Worm (Caenorhabditis elegans) whole organism, young adult: ENCODE results near the gene Y82E9BR.20.

Experiments
- B0336.3 ChIP-seq: fragments of 200-800 bp; sonication (Bioruptor generic); IDR thresholded peaks from 2 replicates; pipeline ENCODE4 v1.3.6; 2022; ENCODE audit warnings: missing genetic modification characterization, missing compliant biosample characterization
- F23B12.7 ChIP-seq: sonication (generic microtip); optimal IDR thresholded peaks from 2 replicates; lab custom pipeline; 2017; ENCODE audit warnings: missing genetic modification characterization, mild to moderate bottlenecking, missing compliant biosample characterization, antibody characterized with exemption, moderate library complexity; ENCODE audit not compliant: insufficient read depth
- F33H1.4 ChIP-seq: fragments of 200-800 bp; sonication (Bioruptor generic); IDR thresholded peaks from 2 replicates; pipeline ENCODE4 v1.3.6; 2022; ENCODE audit warnings: missing genetic modification reagents, missing genetic modification characterization, missing compliant biosample characterization
- F37B4.10 ChIP-seq: fragments of 200-800 bp; sonication (Bioruptor generic); IDR thresholded peaks from 2 replicates; pipeline ENCODE4 v1.3.6; 2022; ENCODE audit warnings: missing genetic modification characterization, missing compliant biosample characterization
- F39B2.1 ChIP-seq: fragments of 200-800 bp; sonication (Bioruptor generic); IDR thresholded peaks from 2 replicates; pipeline ENCODE4 v1.3.6; 2022; ENCODE audit warnings: missing genetic modification reagents, missing genetic modification characterization, missing compliant biosample characterization
- T26A5.8 ChIP-seq: sonication (generic microtip); optimal IDR thresholded peaks from 2 replicates; lab custom pipeline; 2016; ENCODE audit warnings: missing genetic modification characterization, missing compliant biosample characterization
- Y67H2A.10 ChIP-seq: fragments of 200-800 bp; sonication (Bioruptor generic); conservative IDR thresholded peaks from 2 replicates; pipeline ENCODE4 v1.3.6; 2022; ENCODE audit warnings: missing genetic modification reagents, missing genetic modification characterization, missing compliant biosample characterization
- aptf-3 ChIP-seq: fragments of 200-800 bp; sonication (Bioruptor generic); IDR thresholded peaks from 2 replicates; pipeline ENCODE4 v1.3.6; 2022; ENCODE audit warnings: missing genetic modification characterization, missing compliant biosample characterization
- atf-7 ChIP-seq: sonication (generic microtip); optimal IDR thresholded peaks from 2 replicates; lab custom pipeline; 2017; ENCODE audit warnings: mild to moderate bottlenecking, missing genetic modification characterization, missing compliant biosample characterization
- bed-1 ChIP-seq: fragments of 200-800 bp; sonication (Bioruptor generic); IDR thresholded peaks from 2 replicates; pipeline ENCODE4 v1.3.6; 2022; ENCODE audit warnings: missing genetic modification reagents, missing genetic modification characterization, missing compliant biosample characterization
- ceh-79 ChIP-seq: sonication (generic microtip); optimal IDR thresholded peaks from 2 replicates; lab custom pipeline; 2017; ENCODE audit warnings: mild to moderate bottlenecking, missing genetic modification characterization, missing compliant biosample characterization
- dox-1 ChIP-seq: fragments of 200-800 bp; sonication (Bioruptor generic); IDR thresholded peaks from 2 replicates; pipeline ENCODE4 v1.3.6; 2022; ENCODE audit warnings: missing genetic modification reagents, missing genetic modification characterization, missing compliant biosample characterization
- efl-1 ChIP-seq: fragments of 150-350 bp; optimal IDR thresholded peaks from 2 replicates; lab custom pipeline; 2014; ENCODE audit warnings: missing biosample characterization, missing genetic modification reagents, missing genetic modification characterization
- egl-18 ChIP-seq: fragments of 200-800 bp; sonication (Bioruptor generic); IDR thresholded peaks from 2 replicates; pipeline ENCODE4 v1.3.6; 2022; ENCODE audit warnings: missing genetic modification reagents, missing genetic modification characterization, missing compliant biosample characterization
- hlh-26 ChIP-seq: fragments of 200-800 bp; sonication (Bioruptor generic); conservative IDR thresholded peaks from 2 replicates; pipeline ENCODE4 v1.3.6; 2022; ENCODE audit warnings: missing genetic modification reagents, missing genetic modification characterization, missing compliant biosample characterization
- hmg-1.2 ChIP-seq: fragments of 200-800 bp; sonication (Bioruptor generic); IDR thresholded peaks from 2 replicates; pipeline ENCODE4 v1.3.6; 2022; ENCODE audit warnings: missing genetic modification reagents, missing genetic modification characterization, missing compliant biosample characterization
- hsf-1 ChIP-seq: fragments of 200-800 bp; sonication (Bioruptor generic); IDR thresholded peaks from 2 replicates; pipeline ENCODE4 v1.3.6; 2022; ENCODE audit warnings: missing genetic modification reagents, missing genetic modification characterization, missing compliant biosample characterization
- lin-54 ChIP-seq: fragments of 200-800 bp; sonication (Bioruptor generic); optimal IDR thresholded peaks from 2 replicates; lab custom pipeline; 2018; ENCODE audit warnings: mild to moderate bottlenecking, missing genetic modification characterization, missing compliant biosample characterization
- lsl-1 ChIP-seq: fragments of 200-800 bp; sonication (Bioruptor generic); optimal IDR thresholded peaks from 2 replicates; lab custom pipeline; 2018; ENCODE audit warnings: mild to moderate bottlenecking, missing genetic modification characterization, moderate library complexity, missing compliant biosample characterization
- lsy-27 ChIP-seq: sonication (generic microtip); optimal IDR thresholded peaks from 2 replicates; lab custom pipeline; 2017; ENCODE audit warnings: missing genetic modification characterization, mild to moderate bottlenecking, missing compliant biosample characterization, antibody characterized with exemption, missing genotype, borderline replicate concordance; ENCODE audit not compliant: insufficient read depth
- madf-3 ChIP-seq: fragments of 200-800 bp; sonication (Bioruptor generic); IDR thresholded peaks from 2 replicates; pipeline ENCODE4 v1.3.6; 2022; ENCODE audit warnings: missing genetic modification reagents, missing genetic modification characterization, missing compliant biosample characterization
- madf-6 ChIP-seq: fragments of 200-800 bp; sonication (Bioruptor generic); IDR thresholded peaks from 2 replicates; pipeline ENCODE4 v1.3.6; 2022; ENCODE audit warnings: missing genetic modification reagents, missing genetic modification characterization, missing compliant biosample characterization
- mcd-1 ChIP-seq: fragments of 200-800 bp; sonication (Bioruptor generic); IDR thresholded peaks from 2 replicates; pipeline ENCODE4 v1.3.6; 2022; ENCODE audit warnings: missing genetic modification reagents, missing genetic modification characterization, missing compliant biosample characterization
- mel-28 ChIP-seq: sonication (generic microtip); optimal IDR thresholded peaks from 2 replicates; lab custom pipeline; 2016; ENCODE audit warnings: borderline replicate concordance, mild to moderate bottlenecking, missing genetic modification characterization, missing compliant biosample characterization
- nhr-80 ChIP-seq: sonication (generic microtip); optimal IDR thresholded peaks from 2 replicates; lab custom pipeline; 2016; ENCODE audit warnings: missing genetic modification characterization, missing compliant biosample characterization
- repo-1 ChIP-seq: sonication (generic microtip); optimal IDR thresholded peaks from 2 replicates; lab custom pipeline; 2017; ENCODE audit warnings: mild to moderate bottlenecking, missing genetic modification characterization, missing compliant biosample characterization
- sdz-38 ChIP-seq: sonication (generic microtip); optimal IDR thresholded peaks from 2 replicates; lab custom pipeline; 2016; ENCODE audit warnings: missing genotype, missing genetic modification characterization, missing compliant biosample characterization
- sea-2 ChIP-seq: fragments of 200-800 bp; sonication (Bioruptor generic); IDR thresholded peaks from 2 replicates; pipeline ENCODE4 v1.3.6; 2022; ENCODE audit warnings: missing genetic modification characterization, missing compliant biosample characterization
- snpc-1.3 ChIP-seq: sonication (generic microtip); optimal IDR thresholded peaks from 2 replicates; lab custom pipeline; 2017; ENCODE audit warnings: missing genetic modification characterization, mild to moderate bottlenecking, missing compliant biosample characterization, antibody characterized with exemption, moderate library complexity, missing genotype, missing genetic modification reagents; ENCODE audit not compliant: insufficient read depth
- unc-62 ChIP-seq: fragments of 150-350 bp; optimal IDR thresholded peaks from 2 replicates; lab custom pipeline; 2014; ENCODE audit warnings: missing biosample characterization, missing genetic modification reagents, missing genetic modification characterization
- zfh-2 ChIP-seq: fragments of 200-800 bp; sonication (Bioruptor generic); conservative IDR thresholded peaks from 2 replicates; pipeline ENCODE4 v1.3.6; 2022; ENCODE audit warnings: missing genetic modification reagents, missing genetic modification characterization, missing compliant biosample characterization
- ztf-25 ChIP-seq: fragments of 200-800 bp; sonication (Bioruptor generic); IDR thresholded peaks from 2 replicates; pipeline ENCODE4 v1.3.6; 2022; ENCODE audit warnings: missing genetic modification reagents, missing genetic modification characterization, missing compliant biosample characterization

Gene Y82E9BR.20

DNA sequence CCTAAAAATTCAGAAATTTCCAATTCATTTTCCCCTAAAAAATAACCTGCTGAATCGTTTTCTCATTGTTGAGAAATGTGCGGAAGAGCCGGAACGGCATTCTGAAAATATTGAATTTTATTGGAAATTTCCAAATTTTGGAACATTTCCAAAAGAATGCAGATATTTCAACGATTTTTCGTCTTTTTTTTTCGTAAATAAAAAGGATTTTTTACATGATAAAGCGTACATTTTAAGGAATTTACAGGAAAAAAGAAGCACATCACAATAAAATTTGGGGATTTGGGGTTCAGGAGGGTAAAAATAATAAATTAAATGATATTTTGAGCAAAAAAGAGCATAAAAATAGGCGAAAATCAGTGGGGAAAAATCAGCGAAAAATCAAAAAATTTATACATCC is 34.9 kb downstream of the Y82E9BR.20 start, which contains the start of gene Y82E9BR.22:
Gene Y82E9BR.22 (minus strand): TSS at position 101 of the 400 bp plus-strand sequence.
- TF ChIP-seq B0336.3 (no peak), madf-3 (GFP tag; lab: Robert Waterston, UW) (0 out of 2 replicates have a peak, but pooled peaks have one; percentile 51), bed-1 (GFP tag; lab: Robert Waterston, UW) (no peak), zfh-2 (no peak)

DNA sequence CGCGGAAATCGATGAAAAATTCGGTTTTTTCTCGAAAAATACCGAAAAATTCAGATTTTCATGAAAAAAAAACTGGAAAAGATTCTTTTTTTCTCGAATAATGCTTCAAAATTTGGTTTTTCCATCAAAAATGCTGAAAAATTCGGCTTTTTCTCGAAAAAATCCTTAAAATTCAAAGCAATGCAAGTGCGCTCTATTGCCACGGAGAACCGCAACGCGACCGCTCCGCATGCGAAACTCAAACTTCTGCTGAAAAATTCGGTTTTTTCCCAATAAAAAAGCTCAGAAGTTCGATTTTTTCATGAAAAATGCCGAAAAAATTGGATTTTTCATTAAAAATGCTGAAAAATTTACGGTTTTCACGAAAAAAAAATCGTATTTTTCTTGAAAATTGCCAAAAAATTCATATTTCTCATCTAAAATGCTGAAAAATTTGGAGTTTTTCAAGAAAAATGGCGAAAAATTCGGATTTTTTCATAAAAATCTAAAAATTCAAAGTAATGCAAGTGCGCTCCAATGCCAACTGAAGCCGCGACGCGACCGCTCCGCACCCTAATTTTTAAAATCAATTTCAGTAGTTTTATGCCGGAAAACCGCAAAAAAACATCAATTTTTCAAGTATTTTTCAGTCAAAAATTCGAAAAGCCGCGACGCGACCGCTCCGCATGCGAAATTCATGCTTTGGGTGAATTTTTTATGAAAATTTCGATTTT is 39.1 kb downstream of the Y82E9BR.20 start:
- no peak for TF ChIP-seq hlh-26 (GFP tag; lab: Robert Waterston, UW)
- TF ChIP-seq efl-1 (GFP tag; lab: Kevin White, UChicago), result peak; percentile 23
- peak; percentile 63 for TF ChIP-seq mcd-1 (GFP tag; lab: Robert Waterston, UW)
- peak; percentile 41 for TF ChIP-seq lsl-1 (GFP tag; lab: Kevin White, UChicago)
- no peak for TF ChIP-seq F23B12.7 (tag; lab: Kevin White, UChicago)
- no peak for TF ChIP-seq repo-1 (tag; lab: Kevin White, UChicago)
- no peak for TF ChIP-seq F37B4.10
- TF ChIP-seq lsy-27 (tag; lab: Kevin White, UChicago), result no peak
- TF ChIP-seq madf-6 (GFP tag; lab: Robert Waterston, UW), result peak; percentile 9; the same call in 1 of the 2 replicates
- TF ChIP-seq madf-3 (GFP tag; lab: Robert Waterston, UW), result peak; percentile 97
- TF ChIP-seq sdz-38 (tag; lab: Kevin White, UChicago), result no peak
- TF ChIP-seq sea-2 (GFP tag; lab: Robert Waterston, UW), result no peak
- TF ChIP-seq unc-62 (GFP tag; lab: Kevin White, UChicago), result no peak
- peak; percentile 9 for TF ChIP-seq snpc-1.3 (tag; lab: Kevin White, UChicago)
- no peak for TF ChIP-seq F33H1.4
- no peak for TF ChIP-seq aptf-3 (GFP tag; lab: Robert Waterston, UW)
- TF ChIP-seq ceh-79 (tag; lab: Kevin White, UChicago), result no peak
- 0 out of 2 replicates have a peak, but pooled peaks have one; percentile 10 for TF ChIP-seq dox-1 (GFP tag; lab: Robert Waterston, UW)
- TF ChIP-seq lin-54, result peak; percentile 27

DNA sequence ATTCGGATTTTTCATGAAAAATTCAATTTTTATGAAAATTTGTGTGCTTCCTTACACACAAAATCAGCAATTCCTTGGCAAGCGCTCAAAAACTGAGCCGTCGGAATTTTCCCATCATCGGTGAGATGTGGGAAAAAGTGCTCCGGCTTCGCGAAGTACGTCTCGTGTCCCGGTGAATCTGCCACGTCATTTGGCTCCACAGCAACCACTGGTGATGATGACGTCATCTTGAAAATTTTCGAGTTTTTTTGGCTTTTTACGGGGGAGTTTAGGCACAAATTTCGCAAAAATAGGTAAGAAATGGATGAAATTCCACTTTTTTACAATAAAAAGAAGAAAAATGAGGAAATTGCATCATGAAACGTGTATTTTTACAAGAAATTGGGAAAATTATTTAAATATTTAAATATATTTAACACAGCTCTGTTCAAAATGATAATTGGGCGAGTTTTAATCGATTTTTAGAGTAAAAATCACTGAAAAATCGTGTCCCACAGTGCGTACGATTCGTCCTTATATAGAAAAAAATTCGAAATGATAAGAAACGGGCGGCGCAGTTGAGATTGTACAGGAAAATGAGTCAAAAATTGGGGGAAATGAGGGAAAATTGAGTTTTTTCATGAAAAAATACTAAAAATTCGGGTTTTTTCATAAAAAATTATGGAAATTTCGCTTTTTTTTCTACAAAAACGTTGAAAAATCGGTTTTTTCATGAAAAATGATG is 39.8 kb downstream of the Y82E9BR.20 start, which contains the start of gene Y82E9BR.14:
Gene Y82E9BR.14 (minus strand): TSS at position 227 of the 724 bp plus-strand sequence.
- peak; percentile 53 for TF ChIP-seq nhr-80 (tag; lab: Kevin White, UChicago)
- TF ChIP-seq hmg-1.2 (GFP tag; lab: Robert Waterston, UW), result 0 out of 2 replicates have a peak, but pooled peaks have one; percentile 9
- peak; percentile 74 for TF ChIP-seq atf-7 (tag; lab: Kevin White, UChicago)
- TF ChIP-seq madf-3 (GFP tag; lab: Robert Waterston, UW), result peak; percentile 85
- peak; percentile 10 for TF ChIP-seq T26A5.8 (tag; lab: Kevin White, UChicago)
- TF ChIP-seq mel-28 (tag; lab: Kevin White, UChicago), result no peak
- TF ChIP-seq Y67H2A.10 (GFP tag; lab: Robert Waterston, UW), result no peak
- peak; percentile 42 for TF ChIP-seq hsf-1 (GFP tag; lab: Robert Waterston, UW)

DNA sequence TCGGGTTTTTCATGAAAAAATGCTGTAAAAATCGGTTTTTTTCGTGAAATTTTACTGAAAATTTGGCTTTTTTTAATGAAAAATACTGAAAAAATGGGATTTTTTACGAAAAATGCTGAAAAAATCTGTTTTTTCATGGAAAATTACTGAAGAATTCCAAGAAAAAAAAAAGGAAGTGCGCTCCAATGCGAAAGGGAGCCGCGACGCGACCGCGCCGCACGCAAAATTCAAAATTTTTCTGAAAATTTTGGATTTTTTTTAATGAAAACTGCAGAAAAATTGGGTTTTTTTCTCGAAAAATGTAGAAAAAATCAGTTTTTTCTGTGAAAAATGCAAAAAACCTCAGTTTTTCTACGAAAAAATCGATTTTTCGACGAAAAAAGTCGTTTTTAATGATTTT is 42.4 kb downstream of the Y82E9BR.20 start:
- TF ChIP-seq madf-3 (GFP tag; lab: Robert Waterston, UW) (peak; percentile 94), mcd-1 (GFP tag; lab: Robert Waterston, UW) (peak; percentile 33; the same call in 1 of the 2 replicates), egl-18 (GFP tag; lab: Robert Waterston, UW) (no peak), mel-28 (tag; lab: Kevin White, UChicago) (no peak), F39B2.1 (GFP tag; lab: Robert Waterston, UW) (no peak), F37B4.10 (no peak), ztf-25 (GFP tag; lab: Robert Waterston, UW) (no peak), lin-54 (peak; percentile 19), T26A5.8 (tag; lab: Kevin White, UChicago) (no peak)
- TF ChIP-seq, all 124 proteins: peak for 3
